Worm (Caenorhabditis elegans): ENCODE measurements around the gene egg-3.

Gene egg-3

ce11 chrII:10872541-10872940 is 11.7 kb downstream of the egg-3 start, which contains the start of the genes cyn-4 and copz-1 (continued):
- TF ChIP-seq snpc-4 (tag; optimal IDR thresholded peaks at IDR 0.05) = peak; percentile 87
- TF ChIP-seq mdl-1 (tag; optimal IDR thresholded peaks at IDR 0.05) = no peak
- peak; percentile 93 for TF ChIP-seq lin-15B (tag; optimal IDR thresholded peaks at IDR 0.05)
- peak; percentile 63 for TF ChIP-seq ceh-82 (tag; optimal IDR thresholded peaks at IDR 0.05)
- TF ChIP-seq jun-1 (tag; optimal IDR thresholded peaks at IDR 0.05) = no peak
- peak; percentile 62 for TF ChIP-seq egl-5 (tag; optimal IDR thresholded peaks at IDR 0.05)
- TF ChIP-seq nhr-25 (tag; optimal IDR thresholded peaks at IDR 0.05) = peak; percentile 82
- peak; percentile 30 for TF ChIP-seq elt-1 (tag; optimal IDR thresholded peaks at IDR 0.05)
- no peak for TF ChIP-seq zag-1 (tag; optimal IDR thresholded peaks at IDR 0.05)
- no peak for TF ChIP-seq nhr-76 (tag; optimal IDR thresholded peaks at IDR 0.05)
- no peak for TF ChIP-seq sea-2 (GFP tag; optimal IDR thresholded peaks at IDR 0.05)

- TF ChIP-seq ZK546.5 (tag; optimal IDR thresholded peaks at IDR 0.05) (no peak), nhr-23 (tag; optimal IDR thresholded peaks at IDR 0.05) (no peak)
Observed at ce11 chrII:10870698-10871097, 13.5 kb downstream of the egg-3 start.

ce11 chrII:10868670-10869246 is 15.5 kb downstream of the egg-3 start, which contains the start of the genes gmps-1 and cap-2:
Gene gmps-1, minus strand, starts transcription at chrII:10868720.
Gene cap-2, plus strand, starts transcription at chrII:10869196.
- TF ChIP-seq ZK546.5 (tag; optimal IDR thresholded peaks at IDR 0.05) (peak; percentile 54), ceh-16 (tag; optimal IDR thresholded peaks at IDR 0.05) (no peak), zag-1 (tag; optimal IDR thresholded peaks at IDR 0.05) (peak; percentile 68), pha-4 (tag; optimal IDR thresholded peaks at IDR 0.05) (peak; percentile 91), ztf-11 (tag; optimal IDR thresholded peaks at IDR 0.05) (no peak), nhr-12 (tag; optimal IDR thresholded peaks at IDR 0.05) (no peak), nhr-237 (tag; optimal IDR thresholded peaks at IDR 0.05) (no peak), R02D3.7 (tag; optimal IDR thresholded peaks at IDR 0.05) (peak; percentile 98), ama-1 (optimal IDR thresholded peaks at IDR 0.05) (peak; percentile 77), ceh-9 (tag; optimal IDR thresholded peaks at IDR 0.05) (no peak), eor-1 (tag; optimal IDR thresholded peaks at IDR 0.05) (peak in 1 of 2 experiments; percentile 38), tbx-2 (tag; optimal IDR thresholded peaks at IDR 0.05) (peak; percentile 94), nhr-77 (tag; optimal IDR thresholded peaks at IDR 0.05) (peak; percentile 91), nhr-28 (tag; optimal IDR thresholded peaks at IDR 0.05) (peak; percentile 68), nfya-1 (tag; optimal IDR thresholded peaks at IDR 0.05; ENCODE audit: insufficient read depth) (peak; percentile 99), lin-39 (tag; optimal IDR thresholded peaks at IDR 0.05) (peak; percentile 97), hmg-11 (tag; optimal IDR thresholded peaks at IDR 0.05) (peak; percentile 96), mdl-1 (tag; optimal IDR thresholded peaks at IDR 0.05) (no peak), snpc-4 (tag; optimal IDR thresholded peaks at IDR 0.05) (peak; percentile 79), daf-12 (tag; optimal IDR thresholded peaks at IDR 0.05) (no peak), egl-27 (tag; optimal IDR thresholded peaks at IDR 0.05) (peak; percentile 80), lsy-12 (tag; optimal IDR thresholded peaks at IDR 0.05) (peak; percentile 97), nhr-25 (tag; optimal IDR thresholded peaks at IDR 0.05) (peak; percentile 93), lin-15B (tag; optimal IDR thresholded peaks at IDR 0.05) (peak; percentile 93), unc-62 (GFP tag; optimal IDR thresholded peaks at IDR 0.05) (peak; percentile 73), nhr-11 (tag; optimal IDR thresholded peaks at IDR 0.05) (peak; percentile 74), aly-2 (tag; optimal IDR thresholded peaks at IDR 0.05) (peak; percentile 54), elt-1 (tag; optimal IDR thresholded peaks at IDR 0.05) (peak; percentile 84), unc-39 (tag; optimal IDR thresholded peaks at IDR 0.05) (no peak), nhr-76 (tag; optimal IDR thresholded peaks at IDR 0.05) (no peak), skn-1 (tag; optimal IDR thresholded peaks at IDR 0.05) (peak; percentile 90), ztf-4 (tag; optimal IDR thresholded peaks at IDR 0.05) (peak; percentile 55), ceh-28 (tag; optimal IDR thresholded peaks at IDR 0.05) (peak; percentile 98), nhr-23 (tag; optimal IDR thresholded peaks at IDR 0.05) (peak; percentile 97), ceh-82 (tag; optimal IDR thresholded peaks at IDR 0.05) (peak; percentile 95), nhr-67 (tag; optimal IDR thresholded peaks at IDR 0.05) (peak; percentile 11), jun-1 (tag; optimal IDR thresholded peaks at IDR 0.05) (peak; percentile 95), sea-2 (GFP tag; optimal IDR thresholded peaks at IDR 0.05) (no peak), fos-1 (tag; optimal IDR thresholded peaks at IDR 0.05) (no peak), elt-3 (tag; optimal IDR thresholded peaks at IDR 0.05) (peak in 1 of 3 experiments; percentile 35), egl-5 (tag; optimal IDR thresholded peaks at IDR 0.05) (peak; percentile 90), fkh-2 (tag; optimal IDR thresholded peaks at IDR 0.05) (no peak), fkh-10 (GFP tag; optimal IDR thresholded peaks at IDR 0.05) (peak; percentile 88), elt-2 (tag; optimal IDR thresholded peaks at IDR 0.05) (peak; percentile 72), nhr-43 (tag; optimal IDR thresholded peaks at IDR 0.05; ENCODE audit: poor library complexity, severe bottlenecking) (peak; percentile 96), pqm-1 (tag; optimal IDR thresholded peaks at IDR 0.05) (peak; percentile 74), mml-1 (tag; optimal IDR thresholded peaks at IDR 0.05) (no peak)
